Worm (Caenorhabditis elegans) whole organism, young adult: ENCODE results near the gene T19D12.4.

Source experiments
- B0019.2 ChIP-seq: fragments of 200-800 bp; sonication (Bioruptor generic); conservative IDR thresholded peaks from 2 replicates; pipeline ENCODE4 v1.3.6; 2022; ENCODE audit warnings: missing genetic modification reagents, missing genetic modification characterization, missing compliant biosample characterization
- B0035.1 ChIP-seq: sonication (generic microtip); optimal IDR thresholded peaks from 2 replicates; lab custom pipeline; 2016; ENCODE audit warnings: missing genetic modification characterization, mild to moderate bottlenecking, missing compliant biosample characterization, missing genotype, missing genetic modification reagents
- B0336.3 ChIP-seq: fragments of 200-800 bp; sonication (Bioruptor generic); IDR thresholded peaks from 2 replicates; pipeline ENCODE4 v1.3.6; 2022; ENCODE audit warnings: missing genetic modification characterization, missing compliant biosample characterization
- C17E4.6 ChIP-seq: fragments of 200-800 bp; sonication (Bioruptor generic); IDR thresholded peaks from 2 replicates; pipeline ENCODE4 v1.3.6; 2022; ENCODE audit warnings: missing genetic modification reagents, missing genetic modification characterization, missing compliant biosample characterization
- F52B5.7 ChIP-seq: sonication (generic microtip); optimal IDR thresholded peaks from 2 replicates; lab custom pipeline; 2016; ENCODE audit warnings: mild to moderate bottlenecking, missing genetic modification characterization, missing compliant biosample characterization
- F55B11.4 ChIP-seq: sonication (generic microtip); optimal IDR thresholded peaks from 2 replicates; lab custom pipeline; 2016; ENCODE audit warnings: missing compliant biosample characterization, missing genetic modification characterization, borderline replicate concordance; ENCODE audit not compliant: insufficient read depth
- F57C9.4 ChIP-seq: sonication (generic microtip); optimal IDR thresholded peaks from 2 replicates; lab custom pipeline; 2017; ENCODE audit warnings: mild to moderate bottlenecking, missing genetic modification characterization, missing compliant biosample characterization
- T26A5.8 ChIP-seq: sonication (generic microtip); optimal IDR thresholded peaks from 2 replicates; lab custom pipeline; 2016; ENCODE audit warnings: missing genetic modification characterization, missing compliant biosample characterization
- Y67H2A.10 ChIP-seq: fragments of 200-800 bp; sonication (Bioruptor generic); conservative IDR thresholded peaks from 2 replicates; pipeline ENCODE4 v1.3.6; 2022; ENCODE audit warnings: missing genetic modification reagents, missing genetic modification characterization, missing compliant biosample characterization
- aptf-2 ChIP-seq: fragments of 200-800 bp; sonication (Bioruptor generic); conservative IDR thresholded peaks from 2 replicates; pipeline ENCODE4 v1.3.6; 2022; ENCODE audit warnings: missing genetic modification reagents, missing genetic modification characterization, missing compliant biosample characterization
- aptf-3 ChIP-seq: fragments of 200-800 bp; sonication (Bioruptor generic); IDR thresholded peaks from 2 replicates; pipeline ENCODE4 v1.3.6; 2022; ENCODE audit warnings: missing genetic modification characterization, missing compliant biosample characterization
- atf-7 ChIP-seq: sonication (generic microtip); optimal IDR thresholded peaks from 2 replicates; lab custom pipeline; 2017; ENCODE audit warnings: mild to moderate bottlenecking, missing genetic modification characterization, missing compliant biosample characterization
- bed-1 ChIP-seq: fragments of 200-800 bp; sonication (Bioruptor generic); IDR thresholded peaks from 2 replicates; pipeline ENCODE4 v1.3.6; 2022; ENCODE audit warnings: missing genetic modification reagents, missing genetic modification characterization, missing compliant biosample characterization
- ccch-3 ChIP-seq: fragments of 200-800 bp; sonication (Bioruptor generic); optimal IDR thresholded peaks from 2 replicates; lab custom pipeline; 2018; ENCODE audit warnings: mild to moderate bottlenecking, missing genetic modification characterization, missing compliant biosample characterization
- cebp-1 ChIP-seq, 2 experiments: fragments of 200-800 bp in 1 of 2; sonication (Bioruptor generic) in 1 of 2; sonication (generic microtip) in 1 of 2; IDR thresholded peaks in 1 of 2; optimal IDR thresholded peaks in 1 of 2; 2 replicates each; pipeline versions ENCODE4 v1.3.6 to Lab custom; 2017 to 2022; ENCODE audit warnings: missing compliant biosample characterization in 2 of 2, missing genetic modification characterization in 2 of 2, mild to moderate bottlenecking in 1 of 2, missing genetic modification reagents in 1 of 2, moderate library complexity in 1 of 2
- ceh-27 ChIP-seq: fragments of 200-800 bp; sonication (Bioruptor generic); optimal IDR thresholded peaks from 2 replicates; lab custom pipeline; 2018; ENCODE audit warnings: mild to moderate bottlenecking, missing genetic modification characterization, moderate library complexity, missing compliant biosample characterization
- ceh-58 ChIP-seq: fragments of 200-800 bp; sonication (Bioruptor generic); IDR thresholded peaks from 2 replicates; pipeline ENCODE4 v1.3.6; 2022; ENCODE audit warnings: missing genetic modification characterization, missing compliant biosample characterization
- chd-7 ChIP-seq: sonication (generic microtip); optimal IDR thresholded peaks from 2 replicates; lab custom pipeline; 2016; ENCODE audit warnings: mild to moderate bottlenecking, missing genetic modification characterization, moderate library complexity, missing compliant biosample characterization
- dpff-1 ChIP-seq: sonication (generic microtip); optimal IDR thresholded peaks from 2 replicates; lab custom pipeline; 2017; ENCODE audit warnings: mild to moderate bottlenecking, missing genetic modification characterization, missing compliant biosample characterization
- egl-44 ChIP-seq: fragments of 200-800 bp; sonication (Bioruptor generic); IDR thresholded peaks from 2 replicates; pipeline ENCODE4 v1.3.6; 2022; ENCODE audit warnings: missing genetic modification reagents, missing genetic modification characterization, missing compliant biosample characterization
- hmg-1.2 ChIP-seq: fragments of 200-800 bp; sonication (Bioruptor generic); IDR thresholded peaks from 2 replicates; pipeline ENCODE4 v1.3.6; 2022; ENCODE audit warnings: missing genetic modification reagents, missing genetic modification characterization, missing compliant biosample characterization
- hmg-20 ChIP-seq: fragments of 200-800 bp; sonication (Bioruptor generic); IDR thresholded peaks from 2 replicates; pipeline ENCODE4 v1.3.6; 2022; ENCODE audit warnings: missing genetic modification reagents, missing genetic modification characterization, missing compliant biosample characterization
- hsf-1 ChIP-seq: fragments of 200-800 bp; sonication (Bioruptor generic); IDR thresholded peaks from 2 replicates; pipeline ENCODE4 v1.3.6; 2022; ENCODE audit warnings: missing genetic modification reagents, missing genetic modification characterization, missing compliant biosample characterization
- lin-35 ChIP-seq, 3 experiments: fragments of 150-350 bp in 2 of 3; sonication (generic microtip) in 1 of 3; optimal IDR thresholded peaks; 2 replicates each; lab custom pipeline; 2014 to 2018; ENCODE audit warnings: missing biosample characterization in 3 of 3, missing genetic modification characterization in 3 of 3, missing genetic modification reagents in 3 of 3
- lsl-1 ChIP-seq: fragments of 200-800 bp; sonication (Bioruptor generic); optimal IDR thresholded peaks from 2 replicates; lab custom pipeline; 2018; ENCODE audit warnings: mild to moderate bottlenecking, missing genetic modification characterization, moderate library complexity, missing compliant biosample characterization
- mes-4 ChIP-seq: sonication (generic microtip); optimal IDR thresholded peaks from 2 replicates; lab custom pipeline; 2016; ENCODE audit warnings: missing genotype, missing genetic modification characterization, missing compliant biosample characterization
- nfyb-1 ChIP-seq: fragments of 200-800 bp; sonication (Bioruptor generic); IDR thresholded peaks from 2 replicates; pipeline ENCODE4 v1.3.6; 2022; ENCODE audit warnings: missing genetic modification reagents, missing genetic modification characterization, missing compliant biosample characterization
- nhr-90 ChIP-seq: sonication (generic microtip); optimal IDR thresholded peaks from 2 replicates; lab custom pipeline; 2016; ENCODE audit warnings: missing genotype, mild to moderate bottlenecking, missing genetic modification characterization, missing compliant biosample characterization
- tlf-1 ChIP-seq: fragments of 200-800 bp; sonication (Bioruptor generic); optimal IDR thresholded peaks from 2 replicates; lab custom pipeline; 2018; ENCODE audit warnings: mild to moderate bottlenecking, missing genetic modification characterization, missing compliant biosample characterization
- zim-3 ChIP-seq: sonication (generic microtip); optimal IDR thresholded peaks from 2 replicates; lab custom pipeline; 2017; ENCODE audit warnings: mild to moderate bottlenecking, missing genetic modification characterization, moderate library complexity, missing compliant biosample characterization
- ztf-25 ChIP-seq: fragments of 200-800 bp; sonication (Bioruptor generic); IDR thresholded peaks from 2 replicates; pipeline ENCODE4 v1.3.6; 2022; ENCODE audit warnings: missing genetic modification reagents, missing genetic modification characterization, missing compliant biosample characterization
- ztf-28 ChIP-seq: fragments of 200-800 bp; sonication (Bioruptor generic); IDR thresholded peaks from 2 replicates; pipeline ENCODE4 v1.3.6; 2022; ENCODE audit warnings: missing genetic modification reagents, missing genetic modification characterization, missing compliant biosample characterization

The T19D12.4 gene

DNA sequence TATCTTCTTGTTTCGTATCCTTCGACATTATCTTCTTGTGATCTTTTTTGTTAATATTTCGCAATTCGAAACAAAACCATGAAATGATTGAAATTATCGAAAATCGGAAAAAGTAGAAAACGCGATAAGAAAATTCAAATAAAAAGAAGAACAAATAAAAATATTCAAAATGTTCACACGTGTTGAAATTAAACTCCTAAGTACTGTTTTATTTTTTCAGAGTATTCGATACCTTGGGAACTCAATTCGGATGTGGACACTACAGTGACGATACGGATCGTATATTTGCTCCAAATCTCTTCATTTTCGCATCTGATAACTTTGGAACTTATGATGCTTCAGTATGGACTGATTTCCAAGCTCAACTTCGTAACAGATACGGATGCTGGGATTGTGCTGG, 5.2 kb downstream of the T19D12.4 start, which contains the start of gene T19D12.5:
TSS of gene T19D12.5 (minus strand) at position 101 of the 400 bp plus-strand sequence.
- TF ChIP-seq dpff-1 (tag; lab: Kevin White, UChicago) (no peak), bed-1 (GFP tag; lab: Robert Waterston, UW) (no peak), lsl-1 (GFP tag; lab: Kevin White, UChicago) (no peak), cebp-1 (GFP tag; IDR thresholded peaks at IDR 0.05; lab: Robert Waterston, UW) (no peak), cebp-1 (tag; optimal IDR thresholded peaks at IDR 0.05; lab: Kevin White, UChicago) (peak; percentile 13), B0019.2 (GFP tag; lab: Robert Waterston, UW) (no peak), ztf-28 (GFP tag; lab: Robert Waterston, UW) (no peak), F57C9.4 (tag; lab: Kevin White, UChicago) (no peak)

- no peak for TF ChIP-seq tlf-1 (GFP tag; lab: Kevin White, UChicago)
- TF ChIP-seq lin-35 (GFP tag; optimal IDR thresholded peaks at IDR 0.05; lab: Kevin White, UChicago) = no peak
- TF ChIP-seq mes-4 (tag; lab: Kevin White, UChicago) = no peak
These were observed 6.9 kb downstream of the T19D12.4 start for ce11 chrII:6637854-6638253.

ce11 chrII:6642180-6642579, 11.3 kb downstream of the T19D12.4 start:
- TF ChIP-seq aptf-3 (GFP tag; lab: Robert Waterston, UW) (no peak), nhr-90 (no peak), ceh-58 (GFP tag; lab: Robert Waterston, UW) (no peak)

ce11 chrII:6642651-6643167, 11.8 kb downstream of the T19D12.4 start, which contains the start of gene T19D12.6:
Gene T19D12.6 (minus strand): TSS chrII:6643117.
- no peak for TF ChIP-seq F55B11.4 (tag; lab: Kevin White, UChicago)
- TF ChIP-seq hmg-1.2 (GFP tag; lab: Robert Waterston, UW) = peak; percentile 6; the same call in 1 of the 2 replicates

DNA sequence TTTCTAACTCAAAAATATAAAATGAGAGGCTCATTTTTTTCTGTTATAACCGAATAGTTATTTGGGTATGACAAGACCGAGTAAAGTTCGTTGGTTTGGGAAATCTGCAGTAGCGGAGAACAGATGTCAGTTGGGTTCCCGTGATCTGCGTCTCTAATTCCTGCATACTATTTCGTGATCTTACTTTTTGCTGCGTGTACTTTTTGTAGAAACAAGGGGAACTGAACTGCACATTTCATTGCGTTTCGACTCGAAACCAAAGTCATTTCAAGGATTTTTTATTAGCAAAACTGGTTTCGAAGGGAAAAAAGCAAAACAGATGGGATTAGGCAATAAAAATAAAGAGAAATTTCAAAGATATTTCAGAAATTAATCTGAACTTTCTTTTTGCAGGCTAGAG, 16.0 kb downstream of the T19D12.4 start:
- no peak for TF ChIP-seq hsf-1 (GFP tag; lab: Robert Waterston, UW)
- TF ChIP-seq hmg-1.2 (GFP tag; lab: Robert Waterston, UW) = peak; percentile 68; the same call in 1 of the 2 replicates
- TF ChIP-seq lin-35 (GFP tag; optimal IDR thresholded peaks at IDR 0.05; lab: Kevin White, UChicago) = no peak

- TF ChIP-seq aptf-2 (no peak), Y67H2A.10 (no peak), C17E4.6 (GFP tag; lab: Robert Waterston, UW) (no peak), ccch-3 (no peak), chd-7 (tag; lab: Kevin White, UChicago) (no peak), B0336.3 (GFP tag; lab: Robert Waterston, UW) (no peak), F55B11.4 (tag; lab: Kevin White, UChicago) (no peak)
These were observed 18.1 kb downstream of the T19D12.4 start, which contains the start of gene oig-8 for ce11 chrII:6649026-6649425. Gene oig-8 (minus strand): TSS chrII:6649126.

ce11 chrII:6651719-6652118, 20.8 kb downstream of the T19D12.4 start, which contains the start of gene sra-26:
Gene sra-26 (minus strand): TSS chrII:6651819.
- no peak for TF ChIP-seq atf-7
- TF ChIP-seq B0019.2 (GFP tag; lab: Robert Waterston, UW) = no peak
- no peak for TF ChIP-seq T26A5.8 (tag; lab: Kevin White, UChicago)
- no peak for TF ChIP-seq hmg-20 (GFP tag; lab: Robert Waterston, UW)
- TF ChIP-seq nfyb-1 = no peak
- TF ChIP-seq lsl-1 (GFP tag; lab: Kevin White, UChicago) = no peak
- no peak for TF ChIP-seq F52B5.7 (tag; lab: Kevin White, UChicago)
- no peak for TF ChIP-seq egl-44 (GFP tag; lab: Robert Waterston, UW)
- no peak for TF ChIP-seq zim-3
- no peak for TF ChIP-seq ztf-28 (GFP tag; lab: Robert Waterston, UW)
- no peak for TF ChIP-seq B0336.3 (GFP tag; lab: Robert Waterston, UW)
- TF ChIP-seq B0035.1 (tag; lab: Kevin White, UChicago) = no peak
- no peak for TF ChIP-seq ztf-25 (GFP tag; lab: Robert Waterston, UW)
- no peak for TF ChIP-seq ceh-27 (GFP tag; lab: Kevin White, UChicago)
- no peak for TF ChIP-seq nhr-90
